Fruit fly (Drosophila melanogaster): ENCODE results near the gene Cpr64Ad.

The Cpr64Ad gene

dm6 chr3L:4228187-4228836 lies 13.1 kb downstream of the Cpr64Ad start:
- TF ChIP-seq CG17806 (tag; optimal IDR thresholded peaks at IDR 0.05) (peak; percentile 98), CG34367 (tag; optimal IDR thresholded peaks at IDR 0.05) (peak; percentile 99), Snoo (tag; optimal IDR thresholded peaks at IDR 0.05) (peak; percentile 97), CG8301 (tag; optimal IDR thresholded peaks at IDR 0.05) (peak; percentile 99), gl (tag; optimal IDR thresholded peaks at IDR 0.05) (peak; percentile 97), D1 (tag; optimal IDR thresholded peaks at IDR 0.05) (peak; percentile 88), fd96Ca (GFP tag; IDR thresholded peaks at IDR 0.05) (peak; percentile 99), rn (GFP tag; IDR thresholded peaks at IDR 0.05) (peak; percentile 99), Ets98B (GFP tag; IDR thresholded peaks at IDR 0.05) (peak; percentile 99), CG9948 (tag; optimal IDR thresholded peaks at IDR 0.05) (peak; percentile 97), CG4496 (GFP tag; IDR thresholded peaks at IDR 0.05) (peak; percentile 99), CG13204 (GFP tag; optimal IDR thresholded peaks at IDR 0.05) (peak; percentile 95), CG14655 (GFP tag; optimal IDR thresholded peaks at IDR 0.05) (peak; percentile 99), CG32121 (GFP tag; IDR thresholded peaks at IDR 0.05) (peak; percentile 99), EcR (GFP tag; optimal IDR thresholded peaks at IDR 0.05) (peak; percentile 89), CG12605 (GFP tag; IDR thresholded peaks at IDR 0.05) (peak; percentile 99), CG10348 (GFP tag; IDR thresholded peaks at IDR 0.05) (peak; percentile 97), CG15710 (tag; optimal IDR thresholded peaks at IDR 0.05) (peak; percentile 99), CG8159 (tag; optimal IDR thresholded peaks at IDR 0.05) (peak; percentile 99), Pif1B (GFP tag; optimal IDR thresholded peaks at IDR 0.05) (peak; percentile 97), Pif1A (GFP tag; optimal IDR thresholded peaks at IDR 0.05) (peak; percentile 98)

dm6 chr3L:4229365-4229967 lies 14.3 kb downstream of the Cpr64Ad start:
- TF ChIP-seq CG15710 (tag; optimal IDR thresholded peaks at IDR 0.05) (peak; percentile 11), CG14655 (GFP tag; optimal IDR thresholded peaks at IDR 0.05) (peak; percentile 13), CG34367 (tag; optimal IDR thresholded peaks at IDR 0.05) (peak; percentile 6), CG8159 (tag; optimal IDR thresholded peaks at IDR 0.05) (peak; percentile 27), CG12605 (GFP tag; IDR thresholded peaks at IDR 0.05) (no peak), CG9948 (tag; optimal IDR thresholded peaks at IDR 0.05) (peak; percentile 1)

- TF ChIP-seq CG15710 (tag; optimal IDR thresholded peaks at IDR 0.05), result peak; percentile 94
- TF ChIP-seq CG12605 (GFP tag; IDR thresholded peaks at IDR 0.05), result peak; percentile 82
- peak; percentile 96 for TF ChIP-seq CG8159 (tag; optimal IDR thresholded peaks at IDR 0.05)
- TF ChIP-seq EcR (GFP tag; optimal IDR thresholded peaks at IDR 0.05), result peak; percentile 19
- TF ChIP-seq rn (GFP tag; IDR thresholded peaks at IDR 0.05), result peak; percentile 42; the same call in 1 of the 2 replicates
- TF ChIP-seq CG14655 (GFP tag; optimal IDR thresholded peaks at IDR 0.05), result peak; percentile 95
- peak; percentile 94 for TF ChIP-seq CG9948 (tag; optimal IDR thresholded peaks at IDR 0.05)
- TF ChIP-seq CG13204 (GFP tag; optimal IDR thresholded peaks at IDR 0.05), result peak; percentile 74
- TF ChIP-seq CG4496 (GFP tag; IDR thresholded peaks at IDR 0.05), result peak; percentile 88
- TF ChIP-seq fd96Ca (GFP tag; IDR thresholded peaks at IDR 0.05), result peak; percentile 89
- TF ChIP-seq CG17806 (tag; optimal IDR thresholded peaks at IDR 0.05), result peak; percentile 92
- peak; percentile 88 for TF ChIP-seq D1 (tag; optimal IDR thresholded peaks at IDR 0.05)
- peak; percentile 70 for TF ChIP-seq CG10348 (GFP tag; IDR thresholded peaks at IDR 0.05)
- TF ChIP-seq gl (tag; optimal IDR thresholded peaks at IDR 0.05), result peak; percentile 85
- peak; percentile 92 for TF ChIP-seq CG32121 (GFP tag; IDR thresholded peaks at IDR 0.05)
- peak; percentile 79 for TF ChIP-seq Ets98B (GFP tag; IDR thresholded peaks at IDR 0.05)
- TF ChIP-seq CG8301 (tag; optimal IDR thresholded peaks at IDR 0.05), result peak; percentile 95
- TF ChIP-seq Snoo (tag; optimal IDR thresholded peaks at IDR 0.05), result peak; percentile 41
- peak; percentile 95 for TF ChIP-seq Pif1A (GFP tag; optimal IDR thresholded peaks at IDR 0.05)
- peak; percentile 91 for TF ChIP-seq CG34367 (tag; optimal IDR thresholded peaks at IDR 0.05)
- TF ChIP-seq Pif1B (GFP tag; optimal IDR thresholded peaks at IDR 0.05), result peak; percentile 89
These were observed 15.2 kb downstream of the Cpr64Ad start for dm6 chr3L:4230357-4230901.

- TF ChIP-seq CG9948 (tag; optimal IDR thresholded peaks at IDR 0.05) (no peak), EcR (GFP tag; optimal IDR thresholded peaks at IDR 0.05) (peak; percentile 29)
These were observed 16.3 kb downstream of the Cpr64Ad start for dm6 chr3L:4231401-4232014.

dm6 chr3L:4232227-4232626 lies 17.0 kb downstream of the Cpr64Ad start:
- TF ChIP-seq CG8301 (tag; optimal IDR thresholded peaks at IDR 0.05) (no peak), gl (tag; optimal IDR thresholded peaks at IDR 0.05) (no peak), CG17806 (tag; optimal IDR thresholded peaks at IDR 0.05) (no peak), EcR (GFP tag; optimal IDR thresholded peaks at IDR 0.05) (no peak), Ets98B (GFP tag; IDR thresholded peaks at IDR 0.05) (no peak), fd96Ca (GFP tag; IDR thresholded peaks at IDR 0.05) (no peak), CG9948 (tag; optimal IDR thresholded peaks at IDR 0.05) (no peak), Pif1B (GFP tag; optimal IDR thresholded peaks at IDR 0.05) (no peak), CG4496 (GFP tag; IDR thresholded peaks at IDR 0.05) (no peak), CG15710 (tag; optimal IDR thresholded peaks at IDR 0.05) (no peak), Snoo (tag; optimal IDR thresholded peaks at IDR 0.05) (no peak), CG14655 (GFP tag; optimal IDR thresholded peaks at IDR 0.05) (no peak), CG12605 (GFP tag; IDR thresholded peaks at IDR 0.05) (no peak)

All from whole organism, pupa.